Fruit fly (Drosophila melanogaster) whole organism: ENCODE data around the gene CG16798.

ENCODE experiments used
- CG8478 ChIP-seq: fragments of >200 bp; optimal IDR thresholded peaks from 2 replicates; lab custom pipeline; 2018; ENCODE audit warnings: inconsistent platforms
- Dll ChIP-seq: fragments of >200 bp; optimal IDR thresholded peaks from 2 replicates; lab custom pipeline; 2017
- EcR ChIP-seq, 2 experiments: fragments of >200 bp; optimal IDR thresholded peaks; 2 replicates each; lab custom pipeline; 2017; ENCODE audit warnings: missing biosample characterization in 2 of 2, missing genetic modification characterization in 2 of 2, missing genetic modification reagents in 2 of 2
- pan ChIP-seq: fragments of >200 bp; optimal IDR thresholded peaks from 2 replicates; lab custom pipeline; 2017
- psq ChIP-seq: fragments of >200 bp; optimal IDR thresholded peaks from 2 replicates; lab custom pipeline; 2017
- usp ChIP-seq: fragments of >200 bp; optimal IDR thresholded peaks from 2 replicates; lab custom pipeline; 2017; ENCODE audit warnings: missing biosample characterization, missing genetic modification characterization, mixed read lengths

DNA sequence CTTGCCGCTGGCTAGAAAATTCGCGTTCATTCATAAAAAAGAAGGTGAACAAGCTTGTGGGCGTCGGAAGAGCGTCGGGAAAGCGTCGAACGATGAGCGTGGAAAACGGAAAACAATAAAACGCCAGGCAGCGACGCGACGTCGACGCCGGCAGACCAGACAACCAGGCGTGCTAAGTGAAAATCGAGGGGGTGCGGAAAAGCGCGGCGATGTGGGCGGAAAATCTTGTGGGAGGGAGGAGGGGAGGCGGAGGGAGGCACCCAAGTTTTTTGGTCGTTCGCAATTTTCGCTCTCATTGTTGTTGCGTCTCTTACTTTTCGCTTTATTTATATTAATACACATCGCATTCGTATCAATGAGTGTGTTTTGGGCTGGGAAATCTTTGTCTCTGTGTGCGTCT, 18.7 kb upstream of the CG16798 start:
- TF ChIP-seq pan: no peak
- TF ChIP-seq psq (lab: Kevin White, UChicago): no peak
- TF ChIP-seq CG8478 (lab: Kevin White, UChicago): no peak
- TF ChIP-seq EcR (GFP tag; optimal IDR thresholded peaks at IDR 0.05; lab: Kevin White, UChicago): no peak
- no peak for TF ChIP-seq usp (GFP tag; lab: Kevin White, UChicago)
- TF ChIP-seq Dll (lab: Kevin White, UChicago): no peak
